Fruit fly (Drosophila melanogaster) whole organism, prepupa: ENCODE data around the gene plum.

Experiments
- CG10631 ChIP-seq: fragments of 200-800 bp; sonication (Bioruptor generic); optimal IDR thresholded peaks from 2 replicates; lab custom pipeline; 2016; ENCODE audit warnings: missing biosample characterization, missing genetic modification characterization
- CG10669 ChIP-seq: fragments of 200-800 bp; sonication (Bioruptor generic); optimal IDR thresholded peaks from 3 replicates; lab custom pipeline; 2018; ENCODE audit warnings: missing biosample characterization, mild to moderate bottlenecking, missing genetic modification characterization, moderate library complexity
- CG11294 ChIP-seq: fragments of 200-800 bp; sonication (Bioruptor generic); IDR thresholded peaks from 2 replicates; pipeline ENCODE4 v1.3.6; 2022; ENCODE audit warnings: missing biosample characterization, missing genetic modification characterization
- CG11762 ChIP-seq: fragments of 200-800 bp; sonication (Bioruptor generic); optimal IDR thresholded peaks from 3 replicates; lab custom pipeline; 2016; ENCODE audit warnings: missing biosample characterization, missing genetic modification characterization; ENCODE audit not compliant: insufficient read depth
- CG11902 ChIP-seq: fragments of 200-800 bp; sonication (Bioruptor generic); optimal IDR thresholded peaks from 3 replicates; lab custom pipeline; 2016; ENCODE audit warnings: missing biosample characterization, missing genetic modification characterization
- CG15336 ChIP-seq: fragments of 200-800 bp; sonication (Bioruptor generic); IDR thresholded peaks from 2 replicates; pipeline ENCODE4 v1.3.6; 2022; ENCODE audit warnings: missing biosample characterization, missing genetic modification characterization
- CG1621 ChIP-seq: fragments of 200-800 bp; sonication (Bioruptor generic); optimal IDR thresholded peaks from 3 replicates; lab custom pipeline; 2018; ENCODE audit warnings: missing biosample characterization, mild to moderate bottlenecking, missing genetic modification characterization
- CG16779 ChIP-seq: fragments of 200-800 bp; sonication (Bioruptor generic); optimal IDR thresholded peaks from 3 replicates; lab custom pipeline; 2017; ENCODE audit warnings: missing biosample characterization, mild to moderate bottlenecking, missing genetic modification characterization
- CG31627 ChIP-seq: fragments of 200-800 bp; sonication (Bioruptor generic); optimal IDR thresholded peaks from 3 replicates; lab custom pipeline; 2016; ENCODE audit warnings: missing biosample characterization, missing genetic modification characterization
- CG32006 ChIP-seq: fragments of 200-800 bp; sonication (Bioruptor generic); optimal IDR thresholded peaks from 3 replicates; lab custom pipeline; 2017; ENCODE audit warnings: missing biosample characterization, mild to moderate bottlenecking, missing genetic modification characterization
- CG3919 ChIP-seq: fragments of 200-800 bp; sonication (Bioruptor generic); optimal IDR thresholded peaks from 3 replicates; lab custom pipeline; 2016; ENCODE audit warnings: missing biosample characterization, missing genetic modification characterization
- CG6163 ChIP-seq: fragments of 200-800 bp; sonication (Bioruptor generic); IDR thresholded peaks from 3 replicates; pipeline ENCODE4 v1.3.6; 2022; ENCODE audit warnings: missing biosample characterization, missing genetic modification characterization
- CG6276 ChIP-seq: fragments of 200-800 bp; sonication (Bioruptor generic); optimal IDR thresholded peaks from 2 replicates; lab custom pipeline; 2017; ENCODE audit warnings: missing biosample characterization, mild to moderate bottlenecking, missing genetic modification characterization
- CG6792 ChIP-seq: fragments of 200-800 bp; sonication (Bioruptor generic); optimal IDR thresholded peaks from 3 replicates; lab custom pipeline; 2016; ENCODE audit warnings: missing biosample characterization, missing genetic modification characterization
- CG6808 ChIP-seq: fragments of 200-800 bp; sonication (Bioruptor generic); optimal IDR thresholded peaks from 3 replicates; lab custom pipeline; 2017; ENCODE audit warnings: missing biosample characterization, missing genetic modification characterization, mild to moderate bottlenecking, moderate library complexity, missing genetic modification reagents
- CG7368 ChIP-seq: fragments of 200-800 bp; sonication (Bioruptor generic); optimal IDR thresholded peaks from 3 replicates; lab custom pipeline; 2016; ENCODE audit warnings: missing biosample characterization, missing genetic modification characterization
- CG8119 ChIP-seq: fragments of 200-800 bp; sonication (Bioruptor generic); IDR thresholded peaks from 3 replicates; pipeline ENCODE4 v1.3.6; 2022; ENCODE audit warnings: missing biosample characterization, missing genetic modification characterization
- CG8319 ChIP-seq: fragments of 200-800 bp; sonication (Bioruptor generic); optimal IDR thresholded peaks from 3 replicates; lab custom pipeline; 2016; ENCODE audit warnings: missing biosample characterization, missing genetic modification characterization
- CG8632 ChIP-seq: fragments of 200-800 bp; sonication (Bioruptor generic); optimal IDR thresholded peaks from 3 replicates; lab custom pipeline; 2016; ENCODE audit warnings: missing biosample characterization, missing genetic modification characterization
- CG9139 ChIP-seq: fragments of 200-800 bp; sonication (Bioruptor generic); optimal IDR thresholded peaks from 3 replicates; lab custom pipeline; 2017; ENCODE audit warnings: missing biosample characterization, mild to moderate bottlenecking, missing genetic modification characterization
- Eip75B ChIP-seq: fragments of 200-800 bp; sonication (Bioruptor generic); optimal IDR thresholded peaks from 3 replicates; lab custom pipeline; 2016; ENCODE audit warnings: missing biosample characterization, missing genetic modification characterization
- Eip78C ChIP-seq: fragments of 200-800 bp; sonication (Bioruptor generic); peaks from one replicate; lab custom pipeline; 2016; ENCODE audit warnings: missing biosample characterization, missing genetic modification characterization
- Eip93F ChIP-seq: fragments of 200-800 bp; sonication (Bioruptor generic); optimal IDR thresholded peaks from 2 replicates; lab custom pipeline; 2016; ENCODE audit warnings: missing biosample characterization, mild to moderate bottlenecking, missing genetic modification characterization
- Ets96B ChIP-seq: fragments of 200-800 bp; optimal IDR thresholded peaks from 2 replicates; lab custom pipeline; 2019; ENCODE audit warnings: missing biosample characterization, mild to moderate bottlenecking, missing genetic modification characterization, moderate library complexity
- Gug ChIP-seq: fragments of 200-800 bp; sonication (Bioruptor generic); IDR thresholded peaks from 2 replicates; pipeline ENCODE4 v1.3.6; 2022; ENCODE audit warnings: missing biosample characterization, missing genetic modification characterization
- Hr38 ChIP-seq: sonication (Bioruptor generic); optimal IDR thresholded peaks from 2 replicates; lab custom pipeline; 2016; ENCODE audit warnings: missing biosample characterization, missing genetic modification characterization
- Hr39 ChIP-seq: fragments of 200-800 bp; sonication (Bioruptor generic); optimal IDR thresholded peaks from 2 replicates; lab custom pipeline; 2016; ENCODE audit warnings: missing biosample characterization, missing genetic modification characterization
- Hr4 ChIP-seq: fragments of 200-800 bp; sonication (Bioruptor generic); optimal IDR thresholded peaks from 3 replicates; lab custom pipeline; 2016; ENCODE audit warnings: missing biosample characterization, missing genetic modification characterization
- Lpt ChIP-seq: fragments of 200-800 bp; sonication (Bioruptor generic); optimal IDR thresholded peaks from 3 replicates; lab custom pipeline; 2016; ENCODE audit warnings: missing biosample characterization, missing genetic modification characterization
- Met ChIP-seq: fragments of 200-800 bp; sonication (Bioruptor generic); optimal IDR thresholded peaks from 3 replicates; lab custom pipeline; 2016; ENCODE audit warnings: missing biosample characterization, missing genetic modification characterization
- OdsH ChIP-seq: fragments of 200-800 bp; sonication (Bioruptor generic); optimal IDR thresholded peaks from 3 replicates; lab custom pipeline; 2016; ENCODE audit warnings: missing biosample characterization, missing genetic modification characterization
- Smox ChIP-seq: fragments of 200-800 bp; sonication (Bioruptor generic); optimal IDR thresholded peaks from 3 replicates; lab custom pipeline; 2016; ENCODE audit warnings: missing biosample characterization, missing genetic modification characterization
- Sox102F ChIP-seq: fragments of 200-800 bp; sonication (Bioruptor generic); optimal IDR thresholded peaks from 2 replicates; lab custom pipeline; 2016; ENCODE audit warnings: missing biosample characterization, mild to moderate bottlenecking, missing genetic modification characterization
- achi ChIP-seq: fragments of 200-800 bp; sonication (Bioruptor generic); optimal IDR thresholded peaks from 3 replicates; lab custom pipeline; 2016; ENCODE audit warnings: missing biosample characterization, missing genetic modification characterization
- acj6 ChIP-seq: fragments of 200-800 bp; sonication (Bioruptor generic); optimal IDR thresholded peaks from 3 replicates; lab custom pipeline; 2016; ENCODE audit warnings: missing biosample characterization, missing genetic modification characterization
- dsx ChIP-seq: fragments of 200-800 bp; optimal IDR thresholded peaks from 3 replicates; lab custom pipeline; 2019; ENCODE audit warnings: missing biosample characterization, mild to moderate bottlenecking, missing genetic modification characterization, moderate library complexity; ENCODE audit not compliant: poor library complexity, severe bottlenecking
- eg ChIP-seq: fragments of 200-800 bp; sonication (Bioruptor generic); IDR thresholded peaks from 3 replicates; pipeline ENCODE4 v1.3.6; 2022; ENCODE audit warnings: missing biosample characterization, missing genetic modification characterization
- esn ChIP-seq: fragments of 200-800 bp; sonication (Bioruptor generic); optimal IDR thresholded peaks from 2 replicates; lab custom pipeline; 2016; ENCODE audit warnings: missing biosample characterization, mild to moderate bottlenecking, missing genetic modification characterization, moderate library complexity
- fd59A ChIP-seq: fragments of 200-800 bp; sonication (Bioruptor generic); optimal IDR thresholded peaks from 2 replicates; lab custom pipeline; 2017; ENCODE audit warnings: missing biosample characterization, mild to moderate bottlenecking, missing genetic modification characterization, missing genetic modification reagents
- fkh ChIP-seq: fragments of 200-800 bp; sonication (Bioruptor generic); optimal IDR thresholded peaks from 3 replicates; lab custom pipeline; 2017; ENCODE audit warnings: missing biosample characterization, mild to moderate bottlenecking, missing genetic modification characterization, moderate library complexity
- net ChIP-seq: fragments of 200-800 bp; sonication (Bioruptor generic); optimal IDR thresholded peaks from 3 replicates; lab custom pipeline; 2016; ENCODE audit warnings: missing biosample characterization, missing genetic modification characterization
- pdm3 ChIP-seq: fragments of 200-800 bp; sonication (Bioruptor generic); optimal IDR thresholded peaks from 3 replicates; lab custom pipeline; 2016; ENCODE audit warnings: missing biosample characterization, missing genetic modification characterization
- spab ChIP-seq: fragments of 200-800 bp; sonication (Bioruptor generic); optimal IDR thresholded peaks from 2 replicates; lab custom pipeline; 2017; ENCODE audit warnings: missing biosample characterization, mild to moderate bottlenecking, missing genetic modification characterization, missing genetic modification reagents
- ss ChIP-seq, 2 experiments: fragments of 200-800 bp; sonication (Bioruptor generic); optimal IDR thresholded peaks; 2 replicates in 1 of 2; 3 replicates in 1 of 2; lab custom pipeline; 2017 to 2018; ENCODE audit warnings: mild to moderate bottlenecking in 2 of 2, missing biosample characterization in 2 of 2, missing genetic modification characterization in 2 of 2, moderate library complexity in 1 of 2
- topi ChIP-seq: fragments of 200-800 bp; sonication (Bioruptor generic); optimal IDR thresholded peaks from 3 replicates; lab custom pipeline; 2016; ENCODE audit warnings: missing biosample characterization, missing genetic modification characterization

Gene plum

dm6 chr3R:26478040-26478439 is 57.0 kb downstream of the plum start:
- peak; percentile 55; the same call in 2 of the 3 replicates for TF ChIP-seq eg (GFP tag; lab: Robert Waterston, UW)
- TF ChIP-seq CG6163 (GFP tag; lab: Robert Waterston, UW) = peak; percentile 71
- peak; percentile 36; the same call in 1 of the 3 replicates for TF ChIP-seq CG8119
- TF ChIP-seq achi (GFP tag; lab: Kevin White, UChicago) = no peak
- peak; percentile 30 for TF ChIP-seq Hr4 (GFP tag; lab: Kevin White, UChicago)
- no peak for TF ChIP-seq CG11762 (GFP tag; lab: Kevin White, UChicago)
- peak; percentile 9 for TF ChIP-seq pdm3 (GFP tag; lab: Kevin White, UChicago)
- TF ChIP-seq CG10631 (GFP tag; lab: Kevin White, UChicago) = peak; percentile 2
- peak; percentile 68 for TF ChIP-seq Eip78C (GFP tag; lab: Kevin White, UChicago)
- TF ChIP-seq OdsH (GFP tag; lab: Kevin White, UChicago) = peak; percentile 29
- peak; percentile 24; the same call in 1 of the 2 replicates for TF ChIP-seq CG11294 (GFP tag; lab: Robert Waterston, UW)
- peak; percentile 45; the same call in 1 of the 2 replicates for TF ChIP-seq Gug (GFP tag; lab: Robert Waterston, UW)
- no peak for TF ChIP-seq Hr38 (GFP tag; lab: Kevin White, UChicago)
- peak; percentile 34 for TF ChIP-seq CG6276 (GFP tag; lab: Kevin White, UChicago)
- peak; percentile 72 for TF ChIP-seq CG15336 (GFP tag; lab: Robert Waterston, UW)
- peak; percentile 29 for TF ChIP-seq CG3919 (GFP tag; lab: Kevin White, UChicago)
- TF ChIP-seq ss (GFP tag; optimal IDR thresholded peaks at IDR 0.05; lab: Kevin White, UChicago) = no peak
- no peak for TF ChIP-seq spab (GFP tag; lab: Kevin White, UChicago)
- no peak for TF ChIP-seq Eip75B (GFP tag; lab: Kevin White, UChicago)
- no peak for TF ChIP-seq CG6792 (GFP tag; lab: Kevin White, UChicago)
- no peak for TF ChIP-seq Hr39 (GFP tag; lab: Kevin White, UChicago)
- no peak for TF ChIP-seq CG7368 (GFP tag; lab: Kevin White, UChicago)

- TF ChIP-seq CG32006 (GFP tag; lab: Kevin White, UChicago) = no peak
- no peak for TF ChIP-seq net (GFP tag; lab: Kevin White, UChicago)
- TF ChIP-seq Hr38 (GFP tag; lab: Kevin White, UChicago) = no peak
- no peak for TF ChIP-seq Sox102F (GFP tag; lab: Kevin White, UChicago)
- TF ChIP-seq Smox (GFP tag; lab: Kevin White, UChicago) = no peak
- no peak for TF ChIP-seq CG1621
- TF ChIP-seq eg (GFP tag; lab: Robert Waterston, UW) = no peak
- no peak for TF ChIP-seq CG6808 (GFP tag; lab: Kevin White, UChicago)
- TF ChIP-seq CG9139 = no peak
- no peak for TF ChIP-seq OdsH (GFP tag; lab: Kevin White, UChicago)
- no peak for TF ChIP-seq Met (GFP tag; lab: Kevin White, UChicago)
- no peak for TF ChIP-seq CG10669 (GFP tag; lab: Kevin White, UChicago)
- no peak for TF ChIP-seq topi
- TF ChIP-seq CG15336 (GFP tag; lab: Robert Waterston, UW) = no peak
- no peak for TF ChIP-seq Hr39 (GFP tag; lab: Kevin White, UChicago)
- TF ChIP-seq fd59A (GFP tag; lab: Kevin White, UChicago) = no peak
- TF ChIP-seq CG6276 (GFP tag; lab: Kevin White, UChicago) = no peak
- TF ChIP-seq esn (GFP tag; lab: Kevin White, UChicago) = no peak
- TF ChIP-seq, all 60 proteins: peak for 0
Observed at dm6 chr3R:26465121-26465520, 69.9 kb downstream of the plum start.

- TF ChIP-seq acj6 (GFP tag; lab: Kevin White, UChicago) = no peak
- TF ChIP-seq CG8632 (GFP tag; lab: Kevin White, UChicago) = no peak
- TF ChIP-seq Eip93F = peak; percentile 66
- TF ChIP-seq topi = peak; percentile 35
- TF ChIP-seq CG7368 (GFP tag; lab: Kevin White, UChicago) = peak; percentile 22
- TF ChIP-seq OdsH (GFP tag; lab: Kevin White, UChicago) = no peak
- no peak for TF ChIP-seq Hr39 (GFP tag; lab: Kevin White, UChicago)
- no peak for TF ChIP-seq dsx
- TF ChIP-seq ss (GFP tag; optimal IDR thresholded peaks at IDR 0.05; lab: Kevin White, UChicago) = peak; percentile 61 to 66
- no peak for TF ChIP-seq Gug (GFP tag; lab: Robert Waterston, UW)
- TF ChIP-seq CG11762 (GFP tag; lab: Kevin White, UChicago) = peak; percentile 2
- no peak for TF ChIP-seq Eip75B (GFP tag; lab: Kevin White, UChicago)
- TF ChIP-seq eg (GFP tag; lab: Robert Waterston, UW) = peak; percentile 56; the same call in 1 of the 3 replicates
- TF ChIP-seq CG31627 (GFP tag; lab: Kevin White, UChicago) = no peak
- TF ChIP-seq CG8319 (GFP tag; lab: Kevin White, UChicago) = no peak
- no peak for TF ChIP-seq fkh (GFP tag; lab: Kevin White, UChicago)
- peak; percentile 50 for TF ChIP-seq CG16779
- no peak for TF ChIP-seq CG15336 (GFP tag; lab: Robert Waterston, UW)
- TF ChIP-seq CG6163 (GFP tag; lab: Robert Waterston, UW) = 0 out of 3 replicates have a peak, but pooled peaks have one; percentile 26
- TF ChIP-seq Ets96B (tag; lab: Kevin White, UChicago) = no peak
- no peak for TF ChIP-seq CG1621
- TF ChIP-seq Lpt (GFP tag; lab: Kevin White, UChicago) = peak; percentile 39
- TF ChIP-seq net (GFP tag; lab: Kevin White, UChicago) = peak; percentile 69
- TF ChIP-seq CG11902 (GFP tag; lab: Kevin White, UChicago) = no peak
Observed at dm6 chr3R:26464370-26464769, 70.6 kb downstream of the plum start.
